Worm (Caenorhabditis elegans) whole organism, L2 larva: ENCODE data around the gene F53C11.9.

Experiments
- ceh-82 ChIP-seq: fragments of 150-350 bp; optimal IDR thresholded peaks from 2 replicates; lab custom pipeline; 2014; ENCODE audit warnings: missing biosample characterization, missing genetic modification characterization
- lin-11 ChIP-seq: fragments of 150-350 bp; sonication (generic microtip); optimal IDR thresholded peaks from 2 replicates; lab custom pipeline; 2014; ENCODE audit warnings: missing biosample characterization, missing genetic modification characterization, inconsistent platforms, mixed read lengths
- lsy-2 ChIP-seq, 2 experiments: fragments of 150-350 bp in 1 of 2; sonication (generic microtip) in 1 of 2; optimal IDR thresholded peaks; 2 replicates each; lab custom pipeline; 2014 to 2017; ENCODE audit warnings: missing biosample characterization in 2 of 2, missing genetic modification characterization in 2 of 2
- mab-5 ChIP-seq: fragments of 150-350 bp; optimal IDR thresholded peaks from 2 replicates; lab custom pipeline; 2014; ENCODE audit warnings: missing biosample characterization, missing genetic modification characterization
- nhr-12 ChIP-seq: fragments of 150-350 bp; optimal IDR thresholded peaks from 2 replicates; lab custom pipeline; 2014; ENCODE audit warnings: missing biosample characterization, missing genetic modification characterization
- nhr-6 ChIP-seq: fragments of 150-350 bp; optimal IDR thresholded peaks from 2 replicates; lab custom pipeline; 2014; ENCODE audit warnings: missing biosample characterization, missing genetic modification characterization
- snpc-4 ChIP-seq: fragments of 150-350 bp; optimal IDR thresholded peaks from 2 replicates; lab custom pipeline; 2014; ENCODE audit warnings: missing biosample characterization, missing genetic modification characterization
- zag-1 ChIP-seq: fragments of 150-350 bp; optimal IDR thresholded peaks from 2 replicates; lab custom pipeline; 2014; ENCODE audit warnings: missing biosample characterization, missing genetic modification characterization
- ztf-4 ChIP-seq: fragments of 150-350 bp; optimal IDR thresholded peaks from 2 replicates; lab custom pipeline; 2014; ENCODE audit warnings: missing biosample characterization, missing genetic modification characterization

ce11 chrV:13780902-13781301, 3.1 kb downstream of the F53C11.9 start:
- TF ChIP-seq snpc-4 (tag; lab: Kevin White, UChicago) (no peak), lsy-2 (tag; optimal IDR thresholded peaks at IDR 0.05; lab: Kevin White, UChicago) (no peak), nhr-6 (tag; lab: Kevin White, UChicago) (no peak), ceh-82 (no peak), ztf-4 (tag; lab: Kevin White, UChicago) (no peak), nhr-12 (no peak), mab-5 (no peak), lin-11 (tag; lab: Kevin White, UChicago) (no peak), zag-1 (tag; lab: Kevin White, UChicago) (no peak)
